Fruit fly (Drosophila melanogaster): ENCODE measurements around the gene plh.

Gene plh

DNA sequence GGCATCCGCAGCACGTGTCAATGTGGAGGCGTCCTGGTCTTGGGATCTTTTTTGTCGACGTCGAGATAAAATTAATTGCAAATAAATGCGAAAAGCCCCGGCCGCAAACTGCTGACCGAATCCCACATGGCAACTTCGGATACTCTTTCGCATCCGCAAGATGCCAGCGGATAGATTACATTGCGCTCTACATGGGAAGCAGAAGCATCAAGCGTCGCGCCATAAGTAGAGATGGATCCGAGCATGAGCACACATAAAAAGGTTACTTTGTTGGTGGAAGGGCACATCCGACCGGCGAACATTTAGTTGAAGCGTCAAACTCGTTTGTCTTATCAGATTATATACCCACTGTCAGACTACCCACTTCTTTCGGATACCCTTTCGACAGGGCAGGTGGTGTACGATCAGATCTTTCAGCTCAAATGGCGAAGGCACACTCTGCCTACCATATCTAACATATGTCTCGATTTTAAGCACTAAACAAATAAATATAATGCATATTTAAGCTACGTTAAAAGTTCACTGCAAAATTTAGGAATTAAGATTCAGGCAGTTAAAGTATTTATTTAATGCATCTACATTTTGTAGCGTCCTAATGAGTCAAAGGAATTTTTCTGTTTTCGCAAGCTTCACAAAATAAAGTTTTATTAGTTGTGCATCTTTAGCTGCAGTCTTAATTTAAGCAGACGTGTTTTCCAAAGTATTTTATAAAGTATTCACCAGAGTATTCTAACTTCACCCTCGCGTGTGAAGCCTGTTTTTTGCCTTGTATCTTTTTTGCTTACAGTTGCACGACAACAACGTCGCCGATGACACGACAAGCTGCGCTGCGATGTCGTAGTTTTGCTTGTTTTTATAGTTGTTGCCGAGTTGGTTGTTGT lies 31.5 kb upstream of the plh start:
- TF ChIP-seq Snoo (tag; optimal IDR thresholded peaks at IDR 0.05) (no peak), Pif1A (GFP tag; optimal IDR thresholded peaks at IDR 0.05) (peak; percentile 49), D1 (tag; optimal IDR thresholded peaks at IDR 0.05) (no peak), gl (tag; optimal IDR thresholded peaks at IDR 0.05) (no peak), CG34367 (tag; optimal IDR thresholded peaks at IDR 0.05) (peak; percentile 38), CG17806 (tag; optimal IDR thresholded peaks at IDR 0.05) (peak; percentile 34), CG14655 (GFP tag; optimal IDR thresholded peaks at IDR 0.05) (peak; percentile 78), CG8159 (tag; optimal IDR thresholded peaks at IDR 0.05) (peak; percentile 72), CG13204 (GFP tag; optimal IDR thresholded peaks at IDR 0.05) (no peak), CG15710 (tag; optimal IDR thresholded peaks at IDR 0.05) (peak; percentile 58), EcR (GFP tag; optimal IDR thresholded peaks at IDR 0.05) (no peak), CG9948 (tag; optimal IDR thresholded peaks at IDR 0.05) (peak; percentile 68), CG4496 (GFP tag; IDR thresholded peaks at IDR 0.05) (peak; percentile 50; the same call in 1 of the 3 replicates), Pif1B (GFP tag; optimal IDR thresholded peaks at IDR 0.05) (peak; percentile 35), CG12605 (GFP tag; IDR thresholded peaks at IDR 0.05) (no peak), fd96Ca (GFP tag; IDR thresholded peaks at IDR 0.05) (peak; percentile 32; the same call in 1 of the 3 replicates), CG8301 (tag; optimal IDR thresholded peaks at IDR 0.05) (peak; percentile 50), Ets98B (GFP tag; IDR thresholded peaks at IDR 0.05) (no peak), CG10348 (GFP tag; IDR thresholded peaks at IDR 0.05) (no peak), rn (GFP tag; IDR thresholded peaks at IDR 0.05) (no peak), CG32121 (GFP tag; IDR thresholded peaks at IDR 0.05) (no peak)

- TF ChIP-seq CG17806 (tag; optimal IDR thresholded peaks at IDR 0.05) (no peak), EcR (GFP tag; optimal IDR thresholded peaks at IDR 0.05) (no peak), fd96Ca (GFP tag; IDR thresholded peaks at IDR 0.05) (no peak), CG8159 (tag; optimal IDR thresholded peaks at IDR 0.05) (no peak), CG12605 (GFP tag; IDR thresholded peaks at IDR 0.05) (no peak), CG10348 (GFP tag; IDR thresholded peaks at IDR 0.05) (no peak), CG8301 (tag; optimal IDR thresholded peaks at IDR 0.05) (no peak), CG14655 (GFP tag; optimal IDR thresholded peaks at IDR 0.05) (no peak), CG9948 (tag; optimal IDR thresholded peaks at IDR 0.05) (no peak), D1 (tag; optimal IDR thresholded peaks at IDR 0.05) (no peak), CG15710 (tag; optimal IDR thresholded peaks at IDR 0.05) (no peak), gl (tag; optimal IDR thresholded peaks at IDR 0.05) (no peak), CG34367 (tag; optimal IDR thresholded peaks at IDR 0.05) (no peak), CG13204 (GFP tag; optimal IDR thresholded peaks at IDR 0.05) (no peak), Pif1B (GFP tag; optimal IDR thresholded peaks at IDR 0.05) (no peak), rn (GFP tag; IDR thresholded peaks at IDR 0.05) (no peak)
Measured at dm6 chr3R:5041408-5041807, 30.6 kb upstream of the plh start.

- no peak for TF ChIP-seq Snoo (tag; optimal IDR thresholded peaks at IDR 0.05)
- no peak for TF ChIP-seq CG8159 (tag; optimal IDR thresholded peaks at IDR 0.05)
- TF ChIP-seq CG10348 (GFP tag; IDR thresholded peaks at IDR 0.05), result no peak
- no peak for TF ChIP-seq EcR (GFP tag; optimal IDR thresholded peaks at IDR 0.05)
- no peak for TF ChIP-seq CG12605 (GFP tag; IDR thresholded peaks at IDR 0.05)
- no peak for TF ChIP-seq CG14655 (GFP tag; optimal IDR thresholded peaks at IDR 0.05)
- TF ChIP-seq fd96Ca (GFP tag; IDR thresholded peaks at IDR 0.05), result no peak
Measured at dm6 chr3R:5040321-5040720, 29.5 kb upstream of the plh start.

- TF ChIP-seq rn (GFP tag; IDR thresholded peaks at IDR 0.05) (no peak), D1 (tag; optimal IDR thresholded peaks at IDR 0.05) (no peak), EcR (GFP tag; optimal IDR thresholded peaks at IDR 0.05) (peak; percentile 38), CG17806 (tag; optimal IDR thresholded peaks at IDR 0.05) (no peak), CG13204 (GFP tag; optimal IDR thresholded peaks at IDR 0.05) (no peak)
Measured at dm6 chr3R:5038652-5039458, 28.0 kb upstream of the plh start.

dm6 chr3R:5037532-5037931 lies 26.7 kb upstream of the plh start:
- TF ChIP-seq gl (tag; optimal IDR thresholded peaks at IDR 0.05) (no peak), CG8159 (tag; optimal IDR thresholded peaks at IDR 0.05) (peak; percentile 25)

- no peak for TF ChIP-seq CG32121 (GFP tag; IDR thresholded peaks at IDR 0.05)
- no peak for TF ChIP-seq Pif1B (GFP tag; optimal IDR thresholded peaks at IDR 0.05)
- TF ChIP-seq CG12605 (GFP tag; IDR thresholded peaks at IDR 0.05), result no peak
- no peak for TF ChIP-seq rn (GFP tag; IDR thresholded peaks at IDR 0.05)
- no peak for TF ChIP-seq Pif1A (GFP tag; optimal IDR thresholded peaks at IDR 0.05)
- TF ChIP-seq CG17806 (tag; optimal IDR thresholded peaks at IDR 0.05), result no peak
- TF ChIP-seq Ets98B (GFP tag; IDR thresholded peaks at IDR 0.05), result no peak
- no peak for TF ChIP-seq CG34367 (tag; optimal IDR thresholded peaks at IDR 0.05)
- no peak for TF ChIP-seq Snoo (tag; optimal IDR thresholded peaks at IDR 0.05)
- TF ChIP-seq EcR (GFP tag; optimal IDR thresholded peaks at IDR 0.05), result no peak
- no peak for TF ChIP-seq CG8301 (tag; optimal IDR thresholded peaks at IDR 0.05)
- TF ChIP-seq CG9948 (tag; optimal IDR thresholded peaks at IDR 0.05), result no peak
- no peak for TF ChIP-seq CG8159 (tag; optimal IDR thresholded peaks at IDR 0.05)
Measured at dm6 chr3R:5035417-5035941, 24.6 kb upstream of the plh start.
